Worm (Caenorhabditis elegans): ENCODE measurements around the gene nhr-106.

ce11 chrV:527602-528001 lies 38.2 kb downstream of the nhr-106 start, which contains the start of gene srw-108:
- TF ChIP-seq unc-62 (GFP tag; optimal IDR thresholded peaks at IDR 0.05) = no peak
- no peak for TF ChIP-seq gmeb-1 (tag; optimal IDR thresholded peaks at IDR 0.05)
- TF ChIP-seq lin-11 (tag; optimal IDR thresholded peaks at IDR 0.05) = no peak
- TF ChIP-seq nhr-25 (tag; optimal IDR thresholded peaks at IDR 0.05) = no peak
- TF ChIP-seq snpc-4 (tag; optimal IDR thresholded peaks at IDR 0.05) = no peak
